Fruit fly (Drosophila melanogaster): ENCODE data around the gene P5cr.

P5cr gene

DNA sequence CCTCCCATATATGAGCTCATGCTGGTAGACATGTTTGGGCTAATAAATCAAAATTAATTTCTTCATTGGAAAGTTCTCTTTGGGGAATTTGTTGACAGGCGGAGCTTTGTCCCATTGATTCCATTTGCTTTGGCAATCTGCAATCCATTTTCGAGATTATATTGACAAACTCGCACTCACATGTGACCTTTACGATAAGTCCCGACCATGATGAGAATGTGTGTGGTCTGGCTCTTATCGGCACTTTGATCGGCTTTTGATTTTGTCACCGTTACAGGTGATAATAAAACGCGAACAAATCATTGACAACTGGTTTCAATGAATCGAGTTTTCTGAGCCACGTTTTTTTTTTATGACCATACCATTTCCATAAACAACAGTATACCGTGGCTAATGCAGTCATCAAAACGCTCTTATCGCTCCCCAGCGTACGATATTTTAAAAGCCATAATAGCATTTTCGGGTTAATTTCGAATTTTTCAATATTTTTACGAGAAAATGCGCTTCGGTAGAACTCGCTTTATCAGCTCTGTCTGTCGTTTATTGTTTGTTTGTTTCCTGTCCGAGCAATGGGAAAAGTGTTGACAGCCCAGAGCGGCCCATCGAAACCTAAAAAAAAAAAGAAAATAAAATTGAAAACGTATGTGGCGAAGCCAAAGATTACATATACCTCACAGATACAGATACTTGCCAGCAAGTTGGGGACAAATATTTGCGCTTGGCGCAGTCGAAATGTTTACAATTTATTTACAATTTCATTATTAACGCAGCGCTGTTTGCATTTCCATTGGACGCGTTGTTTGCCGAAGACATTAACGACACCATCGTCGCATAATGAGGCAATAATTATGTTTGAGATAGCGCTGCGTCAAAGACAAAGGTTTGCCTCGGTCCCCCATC, 31.1 kb upstream of the P5cr start (continued):
- peak; percentile 64; the same call in 1 of the 3 replicates for TF ChIP-seq gce (GFP tag; IDR thresholded peaks at IDR 0.05)
- peak; percentile 90 for TF ChIP-seq CrebB (tag; optimal IDR thresholded peaks at IDR 0.05)
- TF ChIP-seq HLH54F (GFP tag; optimal IDR thresholded peaks at IDR 0.05), result no peak
- TF ChIP-seq aop (GFP tag; IDR thresholded peaks at IDR 0.05), result no peak
- TF ChIP-seq pho (GFP tag; optimal IDR thresholded peaks at IDR 0.05), result no peak
- TF ChIP-seq CG2199 (GFP tag; IDR thresholded peaks at IDR 0.05), result peak; percentile 84; the same call in 2 of the 3 replicates
- no peak for TF ChIP-seq pzg (GFP tag; optimal IDR thresholded peaks at IDR 0.05)
- peak; percentile 91 for TF ChIP-seq PHDP (tag; optimal IDR thresholded peaks at IDR 0.05)
- TF ChIP-seq crp (GFP tag; optimal IDR thresholded peaks at IDR 0.05), result peak in 1 of 2 experiments; percentile 49
- TF ChIP-seq dysf (GFP tag; IDR thresholded peaks at IDR 0.05), result no peak
- TF ChIP-seq pita (GFP tag; optimal IDR thresholded peaks at IDR 0.05), result no peak
- TF ChIP-seq CG33557 (GFP tag; optimal IDR thresholded peaks at IDR 0.05), result peak; percentile 97
- TF ChIP-seq gem (tag; optimal IDR thresholded peaks at IDR 0.05), result peak; percentile 77
- no peak for TF ChIP-seq TFAM (GFP tag; optimal IDR thresholded peaks at IDR 0.05)
- TF ChIP-seq CG11560 (tag; IDR thresholded peaks at IDR 0.05), result no peak
- TF ChIP-seq CG4707 (GFP tag; optimal IDR thresholded peaks at IDR 0.05), result peak; percentile 94
- peak; percentile 95 for TF ChIP-seq odd (GFP tag; optimal IDR thresholded peaks at IDR 0.05)
- no peak for TF ChIP-seq Myb (GFP tag; optimal IDR thresholded peaks at IDR 0.05)
- TF ChIP-seq tap (tag; optimal IDR thresholded peaks at IDR 0.05), result peak; percentile 26
- no peak for TF ChIP-seq slbo (GFP tag; IDR thresholded peaks at IDR 0.05)
- TF ChIP-seq CG6683 (GFP tag; optimal IDR thresholded peaks at IDR 0.05), result peak; percentile 17
- peak; percentile 56 for TF ChIP-seq Oli (tag; optimal IDR thresholded peaks at IDR 0.05)
- TF ChIP-seq BEAF-32 (GFP tag; optimal IDR thresholded peaks at IDR 0.05), result no peak
- TF ChIP-seq yki (optimal IDR thresholded peaks at IDR 0.05), result no peak
- no peak for TF ChIP-seq CG12769 (tag; optimal IDR thresholded peaks at IDR 0.05)
- TF ChIP-seq esg (GFP tag; conservative IDR thresholded peaks at IDR 0.05), result no peak
- peak; percentile 17 for TF ChIP-seq slp2 (GFP tag; optimal IDR thresholded peaks at IDR 0.05)
- no peak for TF ChIP-seq lov (optimal IDR thresholded peaks at IDR 0.05)
- peak; percentile 81; the same call in 2 of the 3 replicates for TF ChIP-seq lov (GFP tag; IDR thresholded peaks at IDR 0.05)
- TF ChIP-seq CG9932 (GFP tag; IDR thresholded peaks at IDR 0.05), result no peak
- peak; percentile 67 for TF ChIP-seq HLHmδ (GFP tag; optimal IDR thresholded peaks at IDR 0.05)
- TF ChIP-seq CG18619 (GFP tag; optimal IDR thresholded peaks at IDR 0.05), result peak; percentile 86
- no peak for TF ChIP-seq Rfx (GFP tag; IDR thresholded peaks at IDR 0.05)
- TF ChIP-seq CG4328 (GFP tag; optimal IDR thresholded peaks at IDR 0.05), result no peak
- TF ChIP-seq CG17328 (GFP tag; IDR thresholded peaks at IDR 0.05), result peak; percentile 85
- TF ChIP-seq Hr51 (GFP tag; optimal IDR thresholded peaks at IDR 0.05), result peak; percentile 51 to 60
- TF ChIP-seq CG6765 (GFP tag; optimal IDR thresholded peaks at IDR 0.05), result no peak
- TF ChIP-seq Drgx (GFP tag; IDR thresholded peaks at IDR 0.05), result no peak
- TF ChIP-seq hbn (GFP tag; IDR thresholded peaks at IDR 0.05; ENCODE audit: partially characterized antibody), result no peak
- peak; percentile 25 for TF ChIP-seq CG18764 (GFP tag; optimal IDR thresholded peaks at IDR 0.05)
- no peak for TF ChIP-seq Dip2 (GFP tag; IDR thresholded peaks at IDR 0.05)
- TF ChIP-seq CG15269 (tag; optimal IDR thresholded peaks at IDR 0.05), result peak; percentile 44
- TF ChIP-seq CG12299 (tag; optimal IDR thresholded peaks at IDR 0.05), result peak; percentile 86
- TF ChIP-seq grau (tag; optimal IDR thresholded peaks at IDR 0.05), result peak; percentile 39
- TF ChIP-seq dati (GFP tag; IDR thresholded peaks at IDR 0.05), result no peak
- peak; percentile 12 for TF ChIP-seq Abd-B (GFP tag; optimal IDR thresholded peaks at IDR 0.05)
- peak; percentile 55; the same call in 1 of the 2 replicates for TF ChIP-seq CG10366 (GFP tag; IDR thresholded peaks at IDR 0.05)
- peak; percentile 10 for TF ChIP-seq schlank (tag; optimal IDR thresholded peaks at IDR 0.05)
- TF ChIP-seq CG7987 (GFP tag; optimal IDR thresholded peaks at IDR 0.05), result peak; percentile 57
